Fruit fly (Drosophila melanogaster) whole organism, wandering third instar larva: ENCODE measurements around the gene CG7275.

ENCODE experiments used
- CG9705 ChIP-seq: fragments of 200-800 bp; sonication (Bioruptor generic); optimal IDR thresholded peaks from 2 replicates; lab custom pipeline; 2018; ENCODE audit warnings: missing biosample characterization, mild to moderate bottlenecking, missing genetic modification characterization
- GATAd ChIP-seq: sonication (Bioruptor generic); optimal IDR thresholded peaks from 2 replicates; lab custom pipeline; 2016; ENCODE audit warnings: missing biosample characterization, missing genetic modification characterization
- dsf ChIP-seq: sonication (Bioruptor generic); optimal IDR thresholded peaks from 2 replicates; lab custom pipeline; 2016; ENCODE audit warnings: missing biosample characterization, missing genetic modification characterization, borderline replicate concordance

dm6 chr3L:15526712-15527111 lies 28.0 kb downstream of the CG7275 start, which contains the start of gene CG33985:
- no peak for TF ChIP-seq CG9705
- TF ChIP-seq GATAd (GFP tag; lab: Kevin White, UChicago), result no peak
- no peak for TF ChIP-seq dsf (GFP tag; lab: Kevin White, UChicago)
